Fruit fly (Drosophila melanogaster) whole organism, embryonic: ENCODE data around the gene mat.

Source experiments
- CG11723 ChIP-seq: fragments of 200-800 bp; sonication (Bioruptor generic); optimal IDR thresholded peaks from 2 replicates; lab custom pipeline; 2017; ENCODE audit warnings: missing biosample characterization, mild to moderate bottlenecking, missing genetic modification characterization
- CG12391 ChIP-seq: fragments of 200-800 bp; sonication (Bioruptor generic); optimal IDR thresholded peaks from 3 replicates; lab custom pipeline; 2018; ENCODE audit warnings: missing biosample characterization, mild to moderate bottlenecking, missing genetic modification characterization, moderate library complexity
- CG13424 ChIP-seq: fragments of 200-800 bp; sonication (Bioruptor generic); optimal IDR thresholded peaks from 2 replicates; lab custom pipeline; 2019; ENCODE audit warnings: missing biosample characterization, mild to moderate bottlenecking, missing genetic modification characterization, moderate library complexity
- CG17186 ChIP-seq: fragments of 200-800 bp; sonication (Bioruptor generic); optimal IDR thresholded peaks from 3 replicates; lab custom pipeline; 2017; ENCODE audit warnings: missing biosample characterization, missing genetic modification reagents, missing genetic modification characterization
- CG17612 ChIP-seq: fragments of 200-800 bp; sonication (Bioruptor generic); IDR thresholded peaks from 2 replicates; pipeline ENCODE4 v1.3.6; 2022; ENCODE audit warnings: missing biosample characterization, missing genetic modification characterization
- CG17829 ChIP-seq: fragments of 200-800 bp; optimal IDR thresholded peaks from 2 replicates; lab custom pipeline; 2019; ENCODE audit warnings: missing biosample characterization, mild to moderate bottlenecking, missing genetic modification characterization, moderate library complexity
- CG1832 ChIP-seq: fragments of 200-800 bp; sonication (Bioruptor generic); optimal IDR thresholded peaks from 2 replicates; lab custom pipeline; 2017; ENCODE audit warnings: missing biosample characterization, mild to moderate bottlenecking, missing genetic modification characterization, inconsistent platforms
- CG3838 ChIP-seq: fragments of 200-800 bp; sonication (Bioruptor generic); optimal IDR thresholded peaks from 3 replicates; lab custom pipeline; 2016; ENCODE audit warnings: missing biosample characterization, missing genetic modification characterization
- CG4424 ChIP-seq: fragments of 200-800 bp; sonication (Bioruptor generic); optimal IDR thresholded peaks from 3 replicates; lab custom pipeline; 2016; ENCODE audit warnings: missing biosample characterization, missing genetic modification characterization
- CG5180 ChIP-seq: fragments of 200-800 bp; sonication (Bioruptor generic); optimal IDR thresholded peaks from 3 replicates; lab custom pipeline; 2017; ENCODE audit warnings: missing biosample characterization, missing genetic modification characterization, mild to moderate bottlenecking, moderate library complexity, missing genetic modification reagents
- CG5953 ChIP-seq: fragments of 200-800 bp; sonication (Bioruptor generic); IDR thresholded peaks from 2 replicates; pipeline ENCODE4 v1.3.6; 2022; ENCODE audit warnings: missing biosample characterization, missing genetic modification characterization
- CG6272 ChIP-seq: fragments of 200-800 bp; sonication (Bioruptor generic); IDR thresholded peaks from 2 replicates; pipeline ENCODE4 v1.3.6; 2022; ENCODE audit warnings: missing biosample characterization, missing genetic modification characterization
- CG7271 ChIP-seq: fragments of 200-800 bp; sonication (Bioruptor generic); optimal IDR thresholded peaks from 2 replicates; lab custom pipeline; 2018; ENCODE audit warnings: missing biosample characterization, mild to moderate bottlenecking, missing genetic modification characterization, moderate library complexity
- CG7745 ChIP-seq: fragments of 200-800 bp; sonication (Bioruptor generic); optimal IDR thresholded peaks from 2 replicates; lab custom pipeline; 2018; ENCODE audit warnings: missing biosample characterization, mild to moderate bottlenecking, missing genetic modification characterization, moderate library complexity
- CG8359 ChIP-seq: fragments of 200-800 bp; sonication (Bioruptor generic); optimal IDR thresholded peaks from 2 replicates; lab custom pipeline; 2017; ENCODE audit warnings: missing biosample characterization, mild to moderate bottlenecking, missing genetic modification characterization, borderline replicate concordance
- CG9609 ChIP-seq: fragments of 200-800 bp; sonication (Bioruptor generic); optimal IDR thresholded peaks from 3 replicates; lab custom pipeline; 2016; ENCODE audit warnings: missing biosample characterization, missing genetic modification characterization
- CG9876 ChIP-seq: fragments of 200-800 bp; sonication (Bioruptor generic); optimal IDR thresholded peaks from 2 replicates; lab custom pipeline; 2016; ENCODE audit warnings: missing biosample characterization, missing genetic modification characterization
- Dip2 ChIP-seq: fragments of 200-800 bp; sonication (Bioruptor generic); IDR thresholded peaks from 2 replicates; pipeline ENCODE4 v1.3.6; 2022; ENCODE audit warnings: missing biosample characterization, missing genetic modification characterization
- Doc3 ChIP-seq: fragments of 200-800 bp; sonication (Bioruptor generic); IDR thresholded peaks from 3 replicates; pipeline ENCODE4 v1.3.6; 2022; ENCODE audit warnings: missing biosample characterization, missing genetic modification characterization; ENCODE audit not compliant: partially characterized antibody
- Drgx ChIP-seq: fragments of 200-800 bp; sonication (Bioruptor generic); IDR thresholded peaks from 2 replicates; pipeline ENCODE4 v1.3.6; 2022; ENCODE audit warnings: missing biosample characterization, missing genetic modification characterization
- H2.0 ChIP-seq: fragments of 200-800 bp; sonication (Bioruptor generic); IDR thresholded peaks from 2 replicates; pipeline ENCODE4 v1.3.6; 2022; ENCODE audit warnings: missing biosample characterization, missing genetic modification characterization
- Mrtf ChIP-seq: fragments of 200-800 bp; sonication (Bioruptor generic); IDR thresholded peaks from 3 replicates; pipeline ENCODE4 v1.3.6; 2022; ENCODE audit warnings: missing biosample characterization, missing genetic modification characterization
- PHDP ChIP-seq: fragments of 200-800 bp; sonication (Bioruptor generic); optimal IDR thresholded peaks from 3 replicates; lab custom pipeline; 2018; ENCODE audit warnings: missing biosample characterization, mild to moderate bottlenecking, missing genetic modification characterization, moderate library complexity
- Pdp1 ChIP-seq, 2 experiments: fragments of 200-800 bp; sonication (Bioruptor generic); optimal IDR thresholded peaks; 3 replicates each; lab custom pipeline; 2016; ENCODE audit warnings: missing biosample characterization in 2 of 2, missing genetic modification characterization in 2 of 2, mild to moderate bottlenecking in 1 of 2, moderate library complexity in 1 of 2
- Six4 ChIP-seq: fragments of 200-800 bp; sonication (Bioruptor generic); optimal IDR thresholded peaks from 2 replicates; lab custom pipeline; 2016; ENCODE audit warnings: missing biosample characterization, missing genetic modification characterization
- Taf1 ChIP-seq: fragments of 200-800 bp; sonication (Bioruptor generic); IDR thresholded peaks from 2 replicates; pipeline ENCODE4 v1.3.6; 2022; ENCODE audit warnings: missing biosample characterization, missing genetic modification characterization
- Tbp ChIP-seq: fragments of >200 bp; optimal IDR thresholded peaks from 2 replicates; lab custom pipeline; 2018; ENCODE audit warnings: missing biosample characterization, missing genetic modification characterization
- Xrp1 ChIP-seq: fragments of 200-800 bp; sonication (Bioruptor generic); IDR thresholded peaks from 2 replicates; pipeline ENCODE4 v1.3.6; 2022; ENCODE audit warnings: missing biosample characterization, missing genetic modification characterization
- al ChIP-seq: fragments of 200-800 bp; sonication (Bioruptor generic); IDR thresholded peaks from 2 replicates; pipeline ENCODE4 v1.3.6; 2022; ENCODE audit warnings: missing biosample characterization, missing genetic modification characterization
- ase ChIP-seq: fragments of 200-800 bp; sonication (Bioruptor generic); IDR thresholded peaks from 3 replicates; pipeline ENCODE4 v1.3.6; 2022; ENCODE audit warnings: missing biosample characterization, missing genetic modification characterization
- az2 ChIP-seq: fragments of 200-800 bp; sonication (Bioruptor generic); optimal IDR thresholded peaks from 3 replicates; lab custom pipeline; 2016; ENCODE audit warnings: missing biosample characterization, missing genetic modification characterization
- cg ChIP-seq: fragments of 200-800 bp; sonication (Bioruptor generic); optimal IDR thresholded peaks from 3 replicates; lab custom pipeline; 2019; ENCODE audit warnings: missing biosample characterization, mild to moderate bottlenecking, missing genetic modification characterization, moderate library complexity
- da ChIP-seq: fragments of 200-800 bp; sonication (Bioruptor generic); optimal IDR thresholded peaks from 2 replicates; lab custom pipeline; 2016; ENCODE audit warnings: missing biosample characterization, missing genetic modification characterization
- exex ChIP-seq: fragments of 200-800 bp; sonication (Bioruptor generic); optimal IDR thresholded peaks from 4 replicates; lab custom pipeline; 2018; ENCODE audit warnings: missing biosample characterization, mild to moderate bottlenecking, missing genetic modification characterization, moderate library complexity
- fd3F ChIP-seq: fragments of 200-800 bp; sonication (Bioruptor generic); optimal IDR thresholded peaks from 2 replicates; lab custom pipeline; 2018; ENCODE audit warnings: missing biosample characterization, mild to moderate bottlenecking, missing genetic modification characterization, moderate library complexity
- fd96Cb ChIP-seq: fragments of 200-800 bp; sonication (Bioruptor generic); optimal IDR thresholded peaks from 2 replicates; lab custom pipeline; 2018; ENCODE audit warnings: missing biosample characterization, mild to moderate bottlenecking, missing genetic modification characterization, moderate library complexity
- kay ChIP-seq: fragments of 200-800 bp; sonication (Bioruptor generic); optimal IDR thresholded peaks from 2 replicates; lab custom pipeline; 2016; ENCODE audit warnings: missing biosample characterization, missing genetic modification characterization
- kni ChIP-seq: fragments of 200-800 bp; sonication (Bioruptor generic); optimal IDR thresholded peaks from 3 replicates; lab custom pipeline; 2017; ENCODE audit warnings: mild to moderate bottlenecking, missing biosample characterization, missing genetic modification reagents, missing genetic modification characterization
- lola ChIP-seq, 3 experiments: fragments of >200 bp in 2 of 3; fragments of 200-800 bp in 1 of 3; sonication (Bioruptor generic) in 1 of 3; optimal IDR thresholded peaks; 2 replicates each; lab custom pipeline; 2017 to 2019; ENCODE audit warnings: missing biosample characterization in 3 of 3, missing genetic modification characterization in 3 of 3, mild to moderate bottlenecking in 1 of 3, moderate library complexity in 1 of 3
- nmo ChIP-seq: fragments of 200-800 bp; sonication (Bioruptor generic); optimal IDR thresholded peaks from 2 replicates; lab custom pipeline; 2018; ENCODE audit warnings: missing biosample characterization, mild to moderate bottlenecking, missing genetic modification characterization, moderate library complexity
- pfk ChIP-seq: fragments of 200-800 bp; sonication (Bioruptor generic); optimal IDR thresholded peaks from 2 replicates; lab custom pipeline; 2018; ENCODE audit warnings: missing biosample characterization, mild to moderate bottlenecking, missing genetic modification characterization, moderate library complexity
- phol ChIP-seq: fragments of 200-800 bp; sonication (Bioruptor generic); optimal IDR thresholded peaks from 3 replicates; lab custom pipeline; 2018; ENCODE audit warnings: missing biosample characterization, mild to moderate bottlenecking, missing genetic modification characterization, moderate library complexity
- pum ChIP-seq: fragments of 200-800 bp; sonication (Bioruptor generic); optimal IDR thresholded peaks from 2 replicates; lab custom pipeline; 2016; ENCODE audit warnings: missing biosample characterization, missing genetic modification characterization
- sd ChIP-seq: fragments of 200-800 bp; sonication (Bioruptor generic); optimal IDR thresholded peaks from 3 replicates; lab custom pipeline; 2018; ENCODE audit warnings: missing biosample characterization, mild to moderate bottlenecking, missing genetic modification characterization, moderate library complexity
- sens ChIP-seq: fragments of 200-800 bp; sonication (Bioruptor generic); peaks from one replicate; lab custom pipeline; 2016; ENCODE audit warnings: missing biosample characterization, missing genetic modification characterization
- shn ChIP-seq: fragments of 200-800 bp; sonication (Bioruptor generic); optimal IDR thresholded peaks from 3 replicates; lab custom pipeline; 2016; ENCODE audit warnings: missing biosample characterization, missing genetic modification characterization
- sim ChIP-seq: fragments of 200-800 bp; sonication (Bioruptor generic); IDR thresholded peaks from 2 replicates; pipeline ENCODE4 v1.3.6; 2022; ENCODE audit warnings: missing biosample characterization, missing genetic modification characterization
- slp2 ChIP-seq: fragments of 200-800 bp; sonication (Bioruptor generic); optimal IDR thresholded peaks from 2 replicates; lab custom pipeline; 2016; ENCODE audit warnings: missing biosample characterization, missing genetic modification characterization
- wdn ChIP-seq: fragments of 200-800 bp; sonication (Bioruptor generic); IDR thresholded peaks from 2 replicates; pipeline ENCODE4 v1.3.6; 2022; ENCODE audit warnings: missing biosample characterization, missing genetic modification characterization
- zen2 ChIP-seq: fragments of 200-800 bp; sonication (Bioruptor generic); IDR thresholded peaks from 3 replicates; pipeline ENCODE4 v1.3.6; 2022; ENCODE audit warnings: missing biosample characterization, missing genetic modification characterization; ENCODE audit not compliant: partially characterized antibody

Gene mat

DNA sequence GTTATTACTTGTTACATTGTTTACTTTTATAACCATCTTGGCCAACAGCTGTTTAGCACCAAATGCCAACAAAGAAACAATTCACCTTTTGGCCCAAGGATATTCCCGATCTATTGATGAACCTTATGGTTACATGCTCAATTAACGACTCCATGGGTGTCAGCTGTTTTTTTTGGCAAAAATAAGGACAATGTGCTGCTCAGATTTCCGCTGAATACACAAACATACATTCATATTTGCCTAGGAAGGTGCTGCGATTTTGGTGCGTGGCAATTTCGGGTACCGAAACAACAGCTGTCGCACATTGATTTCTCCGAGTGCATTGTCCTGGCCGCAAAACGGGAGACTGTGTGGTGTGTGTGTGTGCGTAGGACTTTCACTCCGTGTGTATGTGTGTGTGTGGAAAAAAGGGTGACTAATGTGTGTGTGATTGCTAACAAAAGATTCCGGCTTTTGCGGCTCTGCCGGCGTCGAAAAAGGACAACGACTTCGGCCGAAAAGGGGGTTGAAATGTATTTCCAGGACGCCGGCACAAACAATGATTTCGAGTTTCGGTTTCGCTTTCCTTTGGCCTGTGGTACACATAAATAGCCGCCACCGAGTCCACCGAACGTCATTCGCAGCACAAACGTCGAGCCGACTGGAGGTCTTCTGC lies 5.9 kb downstream of the mat start, which contains the start of gene nerfin-1 (continued):
- peak in 1 of 3 experiments; percentile 59 for TF ChIP-seq lola (GFP tag; optimal IDR thresholded peaks at IDR 0.05; lab: Kevin White, UChicago)
- no peak for TF ChIP-seq al
- TF ChIP-seq pum (GFP tag; lab: Kevin White, UChicago): peak; percentile 17
- TF ChIP-seq CG9876 (GFP tag; lab: Kevin White, UChicago): no peak
- no peak for TF ChIP-seq Doc3 (GFP tag; lab: Robert Waterston, UW)
- TF ChIP-seq CG17186: no peak
- peak; percentile 44 for TF ChIP-seq phol (tag; lab: Kevin White, UChicago)
- TF ChIP-seq kni (GFP tag; lab: Kevin White, UChicago): no peak
- no peak for TF ChIP-seq CG1832
- TF ChIP-seq pfk (GFP tag; lab: Kevin White, UChicago): no peak
- TF ChIP-seq slp2 (GFP tag; lab: Kevin White, UChicago): peak; percentile 24
- no peak for TF ChIP-seq da (GFP tag; lab: Kevin White, UChicago)
- no peak for TF ChIP-seq CG7745 (tag; lab: Kevin White, UChicago)
- peak; percentile 19 for TF ChIP-seq CG9609 (GFP tag; lab: Kevin White, UChicago)
- TF ChIP-seq sd (tag; lab: Kevin White, UChicago): no peak
- TF ChIP-seq wdn (GFP tag; lab: Robert Waterston, UW): no peak
- TF ChIP-seq CG17829: no peak
- TF ChIP-seq CG8359 (GFP tag; lab: Kevin White, UChicago): no peak
- TF ChIP-seq shn (GFP tag; lab: Kevin White, UChicago): no peak
- peak; percentile 15 for TF ChIP-seq CG11723 (GFP tag; lab: Kevin White, UChicago)
- no peak for TF ChIP-seq Six4 (GFP tag; lab: Kevin White, UChicago)
- peak; percentile 78 for TF ChIP-seq sens (GFP tag; lab: Kevin White, UChicago)
- peak; percentile 61 for TF ChIP-seq cg
- TF ChIP-seq ase (GFP tag; lab: Robert Waterston, UW): 0 out of 3 replicates have a peak, but pooled peaks have one; percentile 16
- peak; percentile 57 for TF ChIP-seq nmo (GFP tag; lab: Kevin White, UChicago)
- peak; percentile 18 for TF ChIP-seq az2
- no peak for TF ChIP-seq Mrtf
- TF ChIP-seq CG12391 (tag; lab: Kevin White, UChicago): peak; percentile 15
- TF ChIP-seq zen2 (GFP tag; lab: Robert Waterston, UW): no peak
- TF ChIP-seq Pdp1 (GFP tag; optimal IDR thresholded peaks at IDR 0.05; lab: Kevin White, UChicago): peak in 1 of 2 experiments; percentile 15
- peak; percentile 25 for TF ChIP-seq fd96Cb (tag; lab: Kevin White, UChicago)
- TF ChIP-seq Dip2 (GFP tag; lab: Robert Waterston, UW): no peak
- no peak for TF ChIP-seq CG5953 (GFP tag; lab: Robert Waterston, UW)
- TF ChIP-seq kay: no peak
- TF ChIP-seq CG4424 (GFP tag; lab: Kevin White, UChicago): no peak
- no peak for TF ChIP-seq exex (tag; lab: Kevin White, UChicago)
- TF ChIP-seq H2.0 (GFP tag; lab: Robert Waterston, UW): no peak
- TF ChIP-seq CG5180 (GFP tag; lab: Kevin White, UChicago): no peak
- TF ChIP-seq Xrp1 (GFP tag; lab: Robert Waterston, UW): no peak
- no peak for TF ChIP-seq Tbp (GFP tag; lab: Kevin White, UChicago)
- TF ChIP-seq CG3838 (GFP tag; lab: Kevin White, UChicago): no peak
- TF ChIP-seq CG6272 (GFP tag; lab: Robert Waterston, UW): no peak
- TF ChIP-seq CG13424 (tag; lab: Kevin White, UChicago): peak; percentile 12
- no peak for TF ChIP-seq Taf1
- no peak for TF ChIP-seq PHDP (tag; lab: Kevin White, UChicago)
- TF ChIP-seq fd3F (GFP tag; lab: Kevin White, UChicago): no peak
- no peak for TF ChIP-seq Drgx
- TF ChIP-seq sim (GFP tag; lab: Robert Waterston, UW): no peak
- no peak for TF ChIP-seq CG17612 (GFP tag; lab: Robert Waterston, UW)
- TF ChIP-seq CG7271 (tag; lab: Kevin White, UChicago): no peak
